Worm (Caenorhabditis elegans) whole organism, late embryonic: ENCODE measurements around the gene tag-297.

ENCODE experiments used
- lim-6 ChIP-seq: sonication (generic microtip); optimal IDR thresholded peaks from 2 replicates; lab custom pipeline; 2016; ENCODE audit warnings: missing genetic modification characterization, missing compliant biosample characterization
- lin-11 ChIP-seq: fragments of 200-800 bp; sonication (Bioruptor generic); optimal IDR thresholded peaks from 2 replicates; lab custom pipeline; 2018; ENCODE audit warnings: mild to moderate bottlenecking, missing genetic modification characterization, missing compliant biosample characterization
- nfya-1 ChIP-seq: sonication (generic microtip); optimal IDR thresholded peaks from 2 replicates; lab custom pipeline; 2017; ENCODE audit warnings: missing genetic modification characterization, mild to moderate bottlenecking, missing compliant biosample characterization, antibody characterized with exemption, moderate library complexity
- nhr-11 ChIP-seq: fragments of 150-350 bp; optimal IDR thresholded peaks from 2 replicates; lab custom pipeline; 2014; ENCODE audit warnings: missing biosample characterization, missing genetic modification characterization
- pag-3 ChIP-seq: sonication (generic microtip); optimal IDR thresholded peaks from 2 replicates; lab custom pipeline; 2016; ENCODE audit warnings: missing compliant biosample characterization, missing genetic modification characterization, borderline replicate concordance
- pha-2 ChIP-seq: sonication (generic microtip); optimal IDR thresholded peaks from 2 replicates; lab custom pipeline; 2017; ENCODE audit warnings: mild to moderate bottlenecking, missing genetic modification characterization, missing compliant biosample characterization
- sdc-2 ChIP-seq: sonication (generic microtip); optimal IDR thresholded peaks from 2 replicates; lab custom pipeline; 2016; ENCODE audit warnings: missing genotype, missing genetic modification characterization, missing compliant biosample characterization
- unc-86 ChIP-seq: sonication (generic microtip); optimal IDR thresholded peaks from 2 replicates; lab custom pipeline; 2016; ENCODE audit warnings: missing genetic modification characterization, missing compliant biosample characterization

ce11 chrII:14611307-14611706 lies 16.1 kb upstream of the tag-297 start:
- TF ChIP-seq lin-11, result no peak
- no peak for TF ChIP-seq nfya-1 (tag; lab: Kevin White, UChicago)
- no peak for TF ChIP-seq sdc-2 (tag; lab: Kevin White, UChicago)
- TF ChIP-seq pha-2 (tag; lab: Kevin White, UChicago), result no peak
- TF ChIP-seq unc-86, result no peak
- TF ChIP-seq pag-3 (tag; lab: Kevin White, UChicago), result no peak
- TF ChIP-seq lim-6 (tag; lab: Kevin White, UChicago), result no peak
- TF ChIP-seq nhr-11 (tag; lab: Kevin White, UChicago), result no peak
